Worm (Caenorhabditis elegans): ENCODE results near the gene srh-74.

DNA sequence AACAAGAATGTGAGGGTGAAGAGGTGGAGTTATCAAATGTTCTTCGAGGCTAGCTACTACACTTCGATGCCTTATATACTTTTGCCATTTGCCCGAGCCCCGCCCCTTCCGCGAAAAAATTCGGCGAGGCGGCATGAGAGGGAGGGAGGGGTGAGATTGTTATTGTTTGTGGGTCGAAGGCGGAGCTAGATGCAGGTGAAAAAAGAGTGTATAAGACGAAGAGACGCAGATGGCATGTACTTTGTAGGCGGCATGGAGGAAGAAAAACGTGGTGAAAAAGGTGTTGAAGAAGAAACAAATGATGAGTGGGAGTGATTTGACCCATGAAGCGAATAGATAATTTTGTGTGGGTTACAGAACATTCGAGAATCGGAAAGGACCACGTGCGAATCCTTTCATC is 36.2 kb downstream of the srh-74 start, which contains the start of gene C13G3.1:
- TF ChIP-seq ceh-82 (tag; optimal IDR thresholded peaks at IDR 0.05): no peak
- no peak for TF ChIP-seq R02D3.7 (tag; optimal IDR thresholded peaks at IDR 0.05)
- TF ChIP-seq pha-4 (tag; optimal IDR thresholded peaks at IDR 0.05): no peak
- no peak for TF ChIP-seq jun-1 (tag; optimal IDR thresholded peaks at IDR 0.05)
- no peak for TF ChIP-seq nhr-11 (tag; optimal IDR thresholded peaks at IDR 0.05)
- no peak for TF ChIP-seq mdl-1 (tag; optimal IDR thresholded peaks at IDR 0.05)
- TF ChIP-seq aly-2 (tag; optimal IDR thresholded peaks at IDR 0.05): no peak
- no peak for TF ChIP-seq ama-1 (optimal IDR thresholded peaks at IDR 0.05)
- no peak for TF ChIP-seq unc-62 (GFP tag; optimal IDR thresholded peaks at IDR 0.05)
- no peak for TF ChIP-seq ceh-16 (tag; optimal IDR thresholded peaks at IDR 0.05)
- TF ChIP-seq ZK546.5 (tag; optimal IDR thresholded peaks at IDR 0.05): no peak
- no peak for TF ChIP-seq elt-1 (tag; optimal IDR thresholded peaks at IDR 0.05)
- TF ChIP-seq ztf-4 (tag; optimal IDR thresholded peaks at IDR 0.05): no peak
- no peak for TF ChIP-seq nhr-67 (tag; optimal IDR thresholded peaks at IDR 0.05)
